Fruit fly (Drosophila melanogaster): Measurements from ENCODE around the gene SecCl.

SecCl gene

DNA sequence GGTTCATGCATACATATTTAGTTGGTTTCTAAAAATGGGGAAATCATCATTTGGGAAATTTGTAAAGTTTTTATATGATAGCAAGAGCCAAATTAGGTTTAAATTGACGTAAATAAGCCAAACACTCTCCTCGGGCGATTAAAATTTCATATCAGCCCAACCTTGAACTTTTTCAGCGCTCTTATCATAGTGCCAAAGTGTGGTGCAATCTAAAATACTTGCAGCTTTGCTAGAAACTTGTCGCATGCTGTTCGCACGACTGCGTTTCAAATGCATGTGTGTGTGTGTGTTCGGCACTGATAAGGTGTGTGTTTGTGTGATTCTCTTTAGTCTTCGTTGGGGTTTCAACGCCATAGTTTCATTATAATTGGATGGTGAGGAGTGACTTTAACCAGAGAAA, 36.9 kb downstream of the SecCl start:
- no peak for TF ChIP-seq noc (tag; optimal IDR thresholded peaks at IDR 0.05)

DNA sequence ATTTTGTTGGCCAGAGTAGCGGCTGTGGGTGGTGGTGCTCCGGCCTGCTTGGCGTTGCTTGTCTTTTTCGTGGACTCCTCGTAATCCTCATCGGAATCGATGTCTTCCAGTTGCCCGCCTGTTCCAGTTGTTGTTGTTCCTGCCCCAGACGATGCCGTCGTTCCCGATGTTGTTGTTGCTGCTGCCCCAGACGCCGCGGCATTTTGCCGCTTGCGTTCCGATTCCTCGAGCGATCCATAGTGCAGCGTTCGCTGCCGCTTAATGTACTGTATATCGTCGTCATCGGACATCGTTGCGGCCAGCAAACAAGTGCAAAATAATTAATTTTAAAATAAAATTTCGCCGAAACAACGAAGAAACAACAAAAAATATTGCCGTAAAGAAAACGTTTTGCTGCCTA, 43.6 kb downstream of the SecCl start:
- no peak for TF ChIP-seq noc (tag; optimal IDR thresholded peaks at IDR 0.05)

DNA sequence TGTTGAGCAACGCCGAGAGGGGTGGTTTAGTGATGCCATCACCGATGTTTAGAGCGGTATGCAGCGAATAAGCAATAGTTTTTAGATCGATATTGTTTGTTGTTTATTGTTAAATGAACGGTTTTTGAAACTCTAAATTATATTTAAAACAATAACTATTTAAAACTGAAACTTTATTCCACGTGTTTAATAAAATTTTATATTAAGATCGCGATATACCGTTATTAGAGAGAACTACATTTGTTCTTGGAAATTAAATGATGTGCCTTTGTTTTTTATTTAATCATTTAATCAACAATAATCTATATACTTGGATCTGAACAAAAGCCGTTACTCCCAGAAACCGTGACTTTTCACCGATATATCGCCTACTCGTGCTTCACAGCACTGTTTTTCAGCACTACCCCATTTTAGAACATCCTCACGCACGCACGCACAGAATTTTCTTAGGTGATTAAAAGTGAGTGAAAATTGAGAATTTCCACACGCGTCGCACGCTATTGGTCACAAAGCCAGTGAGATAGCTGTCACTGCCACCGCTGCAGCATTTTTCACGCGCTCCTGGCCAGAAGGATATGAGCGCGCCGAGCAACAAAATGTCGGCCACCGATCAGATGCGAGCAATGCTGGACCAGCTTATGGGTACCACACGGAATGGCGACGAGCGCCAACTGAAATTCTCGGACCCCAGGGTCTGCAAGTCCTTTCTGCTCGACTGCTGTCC, 44.1 kb downstream of the SecCl start, which contains the start of the genes U4-U6-60K and CG7564:
U4-U6-60K (minus strand) TSS at position 20 of the 724 bp plus-strand sequence.
CG7564 (plus strand) TSS at position 406 of the 724 bp plus-strand sequence.
- peak; percentile 55 for TF ChIP-seq noc (tag; optimal IDR thresholded peaks at IDR 0.05)
